Fruit fly (Drosophila melanogaster) whole organism, pupa: Measurements from ENCODE around the gene CG4842.

Experiments used
- CG10348 ChIP-seq: fragments of 200-800 bp; sonication (Bioruptor generic); IDR thresholded peaks from 2 replicates; pipeline ENCODE4 v1.3.6; 2022; ENCODE audit warnings: missing biosample characterization, missing genetic modification characterization
- CG12605 ChIP-seq: fragments of 200-800 bp; sonication (Bioruptor generic); IDR thresholded peaks from 2 replicates; pipeline ENCODE4 v1.3.6; 2022; ENCODE audit warnings: missing biosample characterization, missing genetic modification characterization
- CG13204 ChIP-seq: fragments of 200-800 bp; sonication (Bioruptor generic); optimal IDR thresholded peaks from 2 replicates; lab custom pipeline; 2018; ENCODE audit warnings: missing biosample characterization, mild to moderate bottlenecking, missing genetic modification characterization, moderate library complexity
- CG14655 ChIP-seq: fragments of 200-800 bp; sonication (Bioruptor generic); optimal IDR thresholded peaks from 3 replicates; lab custom pipeline; 2017; ENCODE audit warnings: mild to moderate bottlenecking, missing biosample characterization, missing genetic modification reagents, missing genetic modification characterization
- CG15710 ChIP-seq: fragments of 200-800 bp; sonication (Bioruptor generic); optimal IDR thresholded peaks from 2 replicates; lab custom pipeline; 2018; ENCODE audit warnings: missing biosample characterization, mild to moderate bottlenecking, missing genetic modification characterization, moderate library complexity
- CG17806 ChIP-seq: fragments of 200-800 bp; sonication (Bioruptor generic); optimal IDR thresholded peaks from 2 replicates; lab custom pipeline; 2018; ENCODE audit warnings: missing biosample characterization, mild to moderate bottlenecking, missing genetic modification characterization, moderate library complexity
- CG32121 ChIP-seq: fragments of 200-800 bp; sonication (Bioruptor generic); IDR thresholded peaks from 2 replicates; pipeline ENCODE4 v1.3.6; 2022; ENCODE audit warnings: missing biosample characterization, missing genetic modification characterization
- CG34367 ChIP-seq: fragments of 200-800 bp; sonication (Bioruptor generic); optimal IDR thresholded peaks from 2 replicates; lab custom pipeline; 2018; ENCODE audit warnings: missing biosample characterization, mild to moderate bottlenecking, missing genetic modification characterization
- CG4496 ChIP-seq: fragments of 200-800 bp; sonication (Bioruptor generic); IDR thresholded peaks from 3 replicates; pipeline ENCODE4 v1.3.6; 2022; ENCODE audit warnings: missing biosample characterization, missing genetic modification characterization
- CG8159 ChIP-seq: fragments of 200-800 bp; sonication (Bioruptor generic); optimal IDR thresholded peaks from 3 replicates; lab custom pipeline; 2018; ENCODE audit warnings: missing biosample characterization, mild to moderate bottlenecking, missing genetic modification characterization, moderate library complexity
- CG8301 ChIP-seq: fragments of 200-800 bp; sonication (Bioruptor generic); optimal IDR thresholded peaks from 2 replicates; lab custom pipeline; 2018; ENCODE audit warnings: missing biosample characterization, mild to moderate bottlenecking, missing genetic modification characterization
- CG9948 ChIP-seq: fragments of 200-800 bp; sonication (Bioruptor generic); optimal IDR thresholded peaks from 2 replicates; lab custom pipeline; 2018; ENCODE audit warnings: missing biosample characterization, mild to moderate bottlenecking, missing genetic modification characterization, moderate library complexity
- D1 ChIP-seq: fragments of 200-800 bp; sonication (Bioruptor generic); optimal IDR thresholded peaks from 2 replicates; lab custom pipeline; 2018; ENCODE audit warnings: missing biosample characterization, mild to moderate bottlenecking, missing genetic modification characterization, moderate library complexity
- EcR ChIP-seq: fragments of 200-800 bp; sonication (Bioruptor generic); optimal IDR thresholded peaks from 3 replicates; lab custom pipeline; 2019; ENCODE audit warnings: missing biosample characterization, missing genetic modification characterization, mild to moderate bottlenecking, moderate library complexity, missing genetic modification reagents
- Ets98B ChIP-seq: fragments of 200-800 bp; sonication (Bioruptor generic); IDR thresholded peaks from 2 replicates; pipeline ENCODE4 v1.3.6; 2022; ENCODE audit warnings: missing biosample characterization, missing genetic modification characterization
- Pif1A ChIP-seq: fragments of 200-800 bp; sonication (Bioruptor generic); optimal IDR thresholded peaks from 3 replicates; lab custom pipeline; 2016; ENCODE audit warnings: missing biosample characterization, missing genetic modification characterization
- Pif1B ChIP-seq: fragments of 200-800 bp; sonication (Bioruptor generic); optimal IDR thresholded peaks from 3 replicates; lab custom pipeline; 2016; ENCODE audit warnings: missing biosample characterization, missing genetic modification characterization
- Snoo ChIP-seq: fragments of 200-800 bp; sonication (Bioruptor generic); optimal IDR thresholded peaks from 3 replicates; lab custom pipeline; 2017; ENCODE audit warnings: missing biosample characterization, mild to moderate bottlenecking, missing genetic modification characterization, inconsistent platforms
- fd96Ca ChIP-seq: fragments of 200-800 bp; sonication (Bioruptor generic); IDR thresholded peaks from 3 replicates; pipeline ENCODE4 v1.3.6; 2022; ENCODE audit warnings: missing biosample characterization, missing genetic modification characterization
- gl ChIP-seq: fragments of 200-800 bp; sonication (Bioruptor generic); optimal IDR thresholded peaks from 2 replicates; lab custom pipeline; 2018; ENCODE audit warnings: missing biosample characterization, mild to moderate bottlenecking, missing genetic modification characterization
- rn ChIP-seq: fragments of 200-800 bp; sonication (Bioruptor generic); IDR thresholded peaks from 2 replicates; pipeline ENCODE4 v1.3.6; 2022; ENCODE audit warnings: missing biosample characterization, missing genetic modification characterization

CG4842 gene

dm6 chr3L:16410234-16411119, 42.3 kb downstream of the CG4842 start:
- TF ChIP-seq EcR (peak; percentile 78), gl (tag; lab: Kevin White, UChicago) (peak; percentile 75), Ets98B (GFP tag; lab: Robert Waterston, UW) (peak; percentile 86), CG4496 (peak; percentile 84), D1 (tag; lab: Kevin White, UChicago) (no peak), Pif1B (peak; percentile 89), CG13204 (GFP tag; lab: Kevin White, UChicago) (peak; percentile 68), CG32121 (GFP tag; lab: Robert Waterston, UW) (peak; percentile 64), CG34367 (peak; percentile 80), CG17806 (tag; lab: Kevin White, UChicago) (peak; percentile 88), CG8301 (tag; lab: Kevin White, UChicago) (peak; percentile 81), CG14655 (GFP tag; lab: Kevin White, UChicago) (peak; percentile 87), CG8159 (tag; lab: Kevin White, UChicago) (peak; percentile 83), Pif1A (GFP tag; lab: Kevin White, UChicago) (peak; percentile 94), CG10348 (GFP tag; lab: Robert Waterston, UW) (0 out of 2 replicates have a peak, but pooled peaks have one; percentile 16), fd96Ca (GFP tag; lab: Robert Waterston, UW) (peak; percentile 81; the same call in 2 of the 3 replicates), CG9948 (peak; percentile 72), Snoo (tag; lab: Kevin White, UChicago) (peak; percentile 75), CG15710 (peak; percentile 85), CG12605 (GFP tag; lab: Robert Waterston, UW) (0 out of 2 replicates have a peak, but pooled peaks have one; percentile 43), rn (peak; percentile 45; the same call in 1 of the 2 replicates)

- TF ChIP-seq CG13204 (GFP tag; lab: Kevin White, UChicago) (no peak), EcR (peak; percentile 75), CG4496 (peak; percentile 56), Ets98B (GFP tag; lab: Robert Waterston, UW) (peak; percentile 62; the same call in 1 of the 2 replicates), CG14655 (GFP tag; lab: Kevin White, UChicago) (no peak), CG34367 (peak; percentile 54), CG32121 (GFP tag; lab: Robert Waterston, UW) (peak; percentile 49; the same call in 1 of the 2 replicates), CG15710 (no peak), CG9948 (no peak), CG8159 (tag; lab: Kevin White, UChicago) (peak; percentile 38), CG17806 (tag; lab: Kevin White, UChicago) (no peak), Snoo (tag; lab: Kevin White, UChicago) (peak; percentile 50), CG8301 (tag; lab: Kevin White, UChicago) (no peak), rn (no peak), CG12605 (GFP tag; lab: Robert Waterston, UW) (0 out of 2 replicates have a peak, but pooled peaks have one; percentile 52), Pif1A (GFP tag; lab: Kevin White, UChicago) (no peak), Pif1B (peak; percentile 59), D1 (tag; lab: Kevin White, UChicago) (no peak), fd96Ca (GFP tag; lab: Robert Waterston, UW) (0 out of 3 replicates have a peak, but pooled peaks have one; percentile 9), gl (tag; lab: Kevin White, UChicago) (peak; percentile 22), CG10348 (GFP tag; lab: Robert Waterston, UW) (no peak)
Observed at dm6 chr3L:16411566-16411965, 43.4 kb downstream of the CG4842 start, which contains the start of gene fax. Gene fax (minus strand): TSS chr3L:16411828.

dm6 chr3L:16412394-16412950, 44.3 kb downstream of the CG4842 start, which contains the start of gene Serinc:
Gene Serinc (plus strand): TSS chr3L:16412722.
- TF ChIP-seq EcR (no peak), CG17806 (tag; lab: Kevin White, UChicago) (no peak), CG12605 (GFP tag; lab: Robert Waterston, UW) (no peak), CG10348 (GFP tag; lab: Robert Waterston, UW) (no peak), fd96Ca (GFP tag; lab: Robert Waterston, UW) (no peak), Ets98B (GFP tag; lab: Robert Waterston, UW) (no peak), CG8301 (tag; lab: Kevin White, UChicago) (no peak), Snoo (tag; lab: Kevin White, UChicago) (no peak), CG8159 (tag; lab: Kevin White, UChicago) (no peak), gl (tag; lab: Kevin White, UChicago) (no peak), CG9948 (no peak), D1 (tag; lab: Kevin White, UChicago) (no peak), Pif1A (GFP tag; lab: Kevin White, UChicago) (no peak), Pif1B (no peak)

- TF ChIP-seq CG10348 (GFP tag; lab: Robert Waterston, UW) (no peak), CG17806 (tag; lab: Kevin White, UChicago) (no peak), Pif1A (GFP tag; lab: Kevin White, UChicago) (no peak), CG12605 (GFP tag; lab: Robert Waterston, UW) (no peak), CG9948 (no peak), fd96Ca (GFP tag; lab: Robert Waterston, UW) (no peak), rn (no peak), CG34367 (no peak), D1 (tag; lab: Kevin White, UChicago) (no peak), Ets98B (GFP tag; lab: Robert Waterston, UW) (no peak), CG15710 (no peak), CG8159 (tag; lab: Kevin White, UChicago) (no peak)
Observed at dm6 chr3L:16417024-16417423, 48.8 kb downstream of the CG4842 start, which contains the start of gene GluRS-m. Gene GluRS-m (minus strand): TSS chr3L:16417177.
